Fruit fly (Drosophila melanogaster) whole organism, embryonic: ENCODE results near the gene Syx4.

ENCODE experiments used
- Atf-2 ChIP-seq: fragments of 200-800 bp; sonication (Bioruptor generic); optimal IDR thresholded peaks from 2 replicates; lab custom pipeline; 2016; ENCODE audit warnings: missing biosample characterization, missing genetic modification characterization
- CG1024 ChIP-seq: fragments of 200-800 bp; sonication (Bioruptor generic); IDR thresholded peaks from 2 replicates; pipeline ENCODE4 v1.3.6; 2022; ENCODE audit warnings: missing biosample characterization, missing genetic modification characterization
- CG10321 ChIP-seq: fragments of 200-800 bp; sonication (Bioruptor generic); IDR thresholded peaks from 2 replicates; pipeline ENCODE4 v1.3.6; 2022; ENCODE audit warnings: missing biosample characterization, missing genetic modification characterization
- CG11093 ChIP-seq: fragments of 200-800 bp; sonication (Bioruptor generic); IDR thresholded peaks from 3 replicates; pipeline ENCODE4 v1.3.6; 2022; ENCODE audit warnings: missing biosample characterization, missing genetic modification characterization
- CG11247 ChIP-seq: fragments of 200-800 bp; sonication (Bioruptor generic); IDR thresholded peaks from 2 replicates; pipeline ENCODE4 v1.3.6; 2022; ENCODE audit warnings: missing biosample characterization, missing genetic modification characterization
- CG11696 ChIP-seq: fragments of 200-800 bp; sonication (Bioruptor generic); IDR thresholded peaks from 2 replicates; pipeline ENCODE4 v1.3.6; 2022; ENCODE audit warnings: missing biosample characterization, missing genetic modification characterization
- CG12299 ChIP-seq: fragments of 200-800 bp; sonication (Bioruptor generic); optimal IDR thresholded peaks from 2 replicates; lab custom pipeline; 2018; ENCODE audit warnings: missing biosample characterization, mild to moderate bottlenecking, missing genetic modification characterization
- CG12769 ChIP-seq: fragments of 200-800 bp; sonication (Bioruptor generic); optimal IDR thresholded peaks from 2 replicates; lab custom pipeline; 2019; ENCODE audit warnings: missing biosample characterization, mild to moderate bottlenecking, missing genetic modification characterization, moderate library complexity
- CG16863 ChIP-seq: fragments of 200-800 bp; sonication (Bioruptor generic); optimal IDR thresholded peaks from 3 replicates; lab custom pipeline; 2016; ENCODE audit warnings: missing biosample characterization, missing genetic modification characterization
- CG17802 ChIP-seq: fragments of 200-800 bp; sonication (Bioruptor generic); optimal IDR thresholded peaks from 2 replicates; lab custom pipeline; 2018; ENCODE audit warnings: missing biosample characterization, mild to moderate bottlenecking, missing genetic modification characterization, moderate library complexity
- CG3407 ChIP-seq: fragments of 200-800 bp; sonication (Bioruptor generic); optimal IDR thresholded peaks from 2 replicates; lab custom pipeline; 2018; ENCODE audit warnings: missing biosample characterization, mild to moderate bottlenecking, missing genetic modification characterization
- CG3995 ChIP-seq: fragments of 200-800 bp; sonication (Bioruptor generic); optimal IDR thresholded peaks from 3 replicates; lab custom pipeline; 2016; ENCODE audit warnings: missing biosample characterization, missing genetic modification characterization
- CG4854 ChIP-seq: fragments of 200-800 bp; sonication (Bioruptor generic); optimal IDR thresholded peaks from 2 replicates; lab custom pipeline; 2016; ENCODE audit warnings: missing biosample characterization, missing genetic modification characterization, inconsistent platforms
- CG5180 ChIP-seq: fragments of 200-800 bp; sonication (Bioruptor generic); optimal IDR thresholded peaks from 3 replicates; lab custom pipeline; 2017; ENCODE audit warnings: missing biosample characterization, missing genetic modification characterization, mild to moderate bottlenecking, moderate library complexity, missing genetic modification reagents
- CG6765 ChIP-seq: fragments of 200-800 bp; sonication (Bioruptor generic); optimal IDR thresholded peaks from 3 replicates; lab custom pipeline; 2017; ENCODE audit warnings: missing biosample characterization, mild to moderate bottlenecking, missing genetic modification characterization
- CG8359 ChIP-seq: fragments of 200-800 bp; sonication (Bioruptor generic); optimal IDR thresholded peaks from 2 replicates; lab custom pipeline; 2017; ENCODE audit warnings: missing biosample characterization, mild to moderate bottlenecking, missing genetic modification characterization, borderline replicate concordance
- D19B ChIP-seq: fragments of 200-800 bp; sonication (Bioruptor generic); optimal IDR thresholded peaks from 2 replicates; lab custom pipeline; 2017; ENCODE audit warnings: missing biosample characterization, mild to moderate bottlenecking, missing genetic modification characterization
- Dad ChIP-seq: fragments of 200-800 bp; sonication (Bioruptor generic); optimal IDR thresholded peaks from 3 replicates; lab custom pipeline; 2016; ENCODE audit warnings: missing biosample characterization, missing genetic modification characterization
- Deaf1 ChIP-seq: fragments of 200-800 bp; optimal IDR thresholded peaks from 3 replicates; lab custom pipeline; 2019; ENCODE audit warnings: missing biosample characterization, mild to moderate bottlenecking, missing genetic modification characterization, moderate library complexity
- Dip3 ChIP-seq: fragments of 200-800 bp; sonication (Bioruptor generic); optimal IDR thresholded peaks from 3 replicates; lab custom pipeline; 2016; ENCODE audit warnings: missing biosample characterization, missing genetic modification characterization
- Doc3 ChIP-seq: fragments of 200-800 bp; sonication (Bioruptor generic); IDR thresholded peaks from 3 replicates; pipeline ENCODE4 v1.3.6; 2022; ENCODE audit warnings: missing biosample characterization, missing genetic modification characterization; ENCODE audit not compliant: partially characterized antibody
- E2f1 ChIP-seq: fragments of 200-800 bp; sonication (Bioruptor generic); IDR thresholded peaks from 2 replicates; pipeline ENCODE4 v1.3.6; 2022; ENCODE audit warnings: missing biosample characterization, missing genetic modification characterization
- Eip74EF ChIP-seq, 2 experiments: fragments of 200-800 bp in 1 of 2; fragments of >200 bp in 1 of 2; sonication (Bioruptor generic) in 1 of 2; optimal IDR thresholded peaks; 2 replicates each; lab custom pipeline; 2017 to 2019; ENCODE audit warnings: missing biosample characterization in 2 of 2, missing genetic modification characterization in 2 of 2, mild to moderate bottlenecking in 1 of 2, moderate library complexity in 1 of 2
- Gug ChIP-seq: fragments of 200-800 bp; sonication (Bioruptor generic); IDR thresholded peaks from 4 replicates; pipeline ENCODE4 v1.3.6; 2022; ENCODE audit warnings: missing biosample characterization, missing genetic modification characterization
- HLH3B ChIP-seq: fragments of 200-800 bp; sonication (Bioruptor generic); IDR thresholded peaks from 2 replicates; pipeline ENCODE4 v1.3.6; 2022; ENCODE audit warnings: missing biosample characterization, missing genetic modification characterization
- Hr39 ChIP-seq: fragments of >200 bp; optimal IDR thresholded peaks from 2 replicates; lab custom pipeline; 2017
- MBD-R2 ChIP-seq: fragments of 200-800 bp; sonication (Bioruptor generic); IDR thresholded peaks from 2 replicates; pipeline ENCODE4 v1.3.6; 2022; ENCODE audit warnings: missing biosample characterization, missing genetic modification characterization
- Max ChIP-seq: fragments of 200-800 bp; sonication (Bioruptor generic); optimal IDR thresholded peaks from 2 replicates; lab custom pipeline; 2016; ENCODE audit warnings: missing biosample characterization, mild to moderate bottlenecking, missing genetic modification characterization
- Mrtf ChIP-seq: fragments of 200-800 bp; sonication (Bioruptor generic); IDR thresholded peaks from 3 replicates; pipeline ENCODE4 v1.3.6; 2022; ENCODE audit warnings: missing biosample characterization, missing genetic modification characterization
- Myb ChIP-seq: fragments of 200-800 bp; sonication (Bioruptor generic); optimal IDR thresholded peaks from 2 replicates; lab custom pipeline; 2016; ENCODE audit warnings: missing biosample characterization, missing genetic modification characterization
- NFAT ChIP-seq: fragments of 200-800 bp; sonication (Bioruptor generic); IDR thresholded peaks from 2 replicates; pipeline ENCODE4 v1.3.6; 2022; ENCODE audit warnings: missing biosample characterization, missing genetic modification characterization
- Oaz ChIP-seq: fragments of 200-800 bp; sonication (Bioruptor generic); IDR thresholded peaks from 2 replicates; pipeline ENCODE4 v1.3.6; 2022; ENCODE audit warnings: missing biosample characterization, missing genetic modification characterization
- PHDP ChIP-seq: fragments of 200-800 bp; sonication (Bioruptor generic); optimal IDR thresholded peaks from 3 replicates; lab custom pipeline; 2018; ENCODE audit warnings: missing biosample characterization, mild to moderate bottlenecking, missing genetic modification characterization, moderate library complexity
- Six4 ChIP-seq: fragments of 200-800 bp; sonication (Bioruptor generic); optimal IDR thresholded peaks from 2 replicates; lab custom pipeline; 2016; ENCODE audit warnings: missing biosample characterization, missing genetic modification characterization
- Trl ChIP-seq, 3 experiments: fragments of >200 bp in 2 of 3; fragments of 200-800 bp in 1 of 3; sonication (Bioruptor generic) in 1 of 3; optimal IDR thresholded peaks; 2 replicates in 1 of 3; 3 replicates in 2 of 3; lab custom pipeline; 2016 to 2017; ENCODE audit warnings: missing biosample characterization in 1 of 3, missing genetic modification characterization in 1 of 3
- croc ChIP-seq: fragments of 200-800 bp; sonication (Bioruptor generic); conservative IDR thresholded peaks from 3 replicates; pipeline ENCODE4 v1.3.6; 2022; ENCODE audit warnings: missing biosample characterization, missing genetic modification characterization
- emc ChIP-seq: fragments of 200-800 bp; sonication (Bioruptor generic); optimal IDR thresholded peaks from 2 replicates; lab custom pipeline; 2016; ENCODE audit warnings: missing biosample characterization, missing genetic modification characterization
- en ChIP-seq: fragments of 200-800 bp; sonication (Bioruptor generic); optimal IDR thresholded peaks from 2 replicates; lab custom pipeline; 2016; ENCODE audit warnings: missing biosample characterization, missing genetic modification characterization
- fu2 ChIP-seq: fragments of 200-800 bp; sonication (Bioruptor generic); optimal IDR thresholded peaks from 2 replicates; lab custom pipeline; 2016; ENCODE audit warnings: missing biosample characterization, missing genetic modification characterization
- gfzf ChIP-seq: fragments of 200-800 bp; sonication (Bioruptor generic); optimal IDR thresholded peaks from 2 replicates; lab custom pipeline; 2016; ENCODE audit warnings: missing biosample characterization, mild to moderate bottlenecking, missing genetic modification characterization, moderate library complexity
- ham ChIP-seq: fragments of 200-800 bp; sonication (Bioruptor generic); IDR thresholded peaks from 2 replicates; pipeline ENCODE4 v1.3.6; 2022; ENCODE audit warnings: missing biosample characterization, missing genetic modification characterization
- lbe ChIP-seq: fragments of 200-800 bp; sonication (Bioruptor generic); optimal IDR thresholded peaks from 2 replicates; lab custom pipeline; 2016; ENCODE audit warnings: missing biosample characterization, mild to moderate bottlenecking, missing genetic modification characterization
- nom ChIP-seq: fragments of 200-800 bp; sonication (Bioruptor generic); optimal IDR thresholded peaks from 2 replicates; lab custom pipeline; 2017; ENCODE audit warnings: missing biosample characterization, missing genetic modification characterization, mild to moderate bottlenecking, moderate library complexity, missing genetic modification reagents
- p53 ChIP-seq: fragments of 200-800 bp; sonication (Bioruptor generic); optimal IDR thresholded peaks from 2 replicates; lab custom pipeline; 2016; ENCODE audit warnings: missing biosample characterization, missing genetic modification characterization
- phol ChIP-seq: fragments of 200-800 bp; sonication (Bioruptor generic); optimal IDR thresholded peaks from 3 replicates; lab custom pipeline; 2018; ENCODE audit warnings: missing biosample characterization, mild to moderate bottlenecking, missing genetic modification characterization, moderate library complexity
- row ChIP-seq: fragments of 200-800 bp; sonication (Bioruptor generic); IDR thresholded peaks from 3 replicates; pipeline ENCODE4 v1.3.6; 2022; ENCODE audit warnings: missing biosample characterization, missing genetic modification characterization
- schlank ChIP-seq: fragments of 200-800 bp; sonication (Bioruptor generic); optimal IDR thresholded peaks from 2 replicates; lab custom pipeline; 2018; ENCODE audit warnings: missing biosample characterization, mild to moderate bottlenecking, missing genetic modification characterization
- sd ChIP-seq: fragments of 200-800 bp; sonication (Bioruptor generic); optimal IDR thresholded peaks from 3 replicates; lab custom pipeline; 2018; ENCODE audit warnings: missing biosample characterization, mild to moderate bottlenecking, missing genetic modification characterization, moderate library complexity
- so ChIP-seq: fragments of 200-800 bp; sonication (Bioruptor generic); IDR thresholded peaks from 3 replicates; pipeline ENCODE4 v1.3.6; 2022; ENCODE audit warnings: missing biosample characterization, missing genetic modification characterization
- ttk ChIP-seq: fragments of 200-800 bp; sonication (Bioruptor generic); IDR thresholded peaks from 2 replicates; pipeline ENCODE4 v2.1.2; 2022; ENCODE audit warnings: missing biosample characterization, missing genetic modification characterization
- unc-4 ChIP-seq: fragments of 200-800 bp; sonication (Bioruptor generic); IDR thresholded peaks from 2 replicates; pipeline ENCODE4 v1.3.6; 2022; ENCODE audit warnings: missing biosample characterization, missing genetic modification characterization; ENCODE audit not compliant: partially characterized antibody

Syx4 gene

dm6 chrX:2703693-2704092 lies 40.2 kb downstream of the Syx4 start, which contains the start of gene Ugalt (continued):
- peak; percentile 100 for TF ChIP-seq ttk (GFP tag; lab: Robert Waterston, UW)
- peak; percentile 100 for TF ChIP-seq nom (GFP tag; lab: Kevin White, UChicago)
- peak; percentile 100 for TF ChIP-seq Dip3 (GFP tag; lab: Kevin White, UChicago)
- TF ChIP-seq HLH3B (GFP tag; lab: Robert Waterston, UW) = peak; percentile 100
- TF ChIP-seq E2f1 (GFP tag; lab: Robert Waterston, UW) = peak; percentile 100
- peak; percentile 100 for TF ChIP-seq croc (GFP tag; lab: Robert Waterston, UW)
- TF ChIP-seq fu2 (GFP tag; lab: Kevin White, UChicago) = peak; percentile 100
- TF ChIP-seq CG16863 = peak; percentile 100
- peak; percentile 100 for TF ChIP-seq phol (tag; lab: Kevin White, UChicago)
- TF ChIP-seq CG4854 (GFP tag; lab: Kevin White, UChicago) = peak; percentile 100
- peak; percentile 99 for TF ChIP-seq CG3407 (GFP tag; lab: Kevin White, UChicago)
- peak; percentile 100 for TF ChIP-seq CG12769
- peak; percentile 100 for TF ChIP-seq CG6765
- TF ChIP-seq row (GFP tag; lab: Robert Waterston, UW) = peak; percentile 100
- peak; percentile 100 for TF ChIP-seq Max (GFP tag; lab: Kevin White, UChicago)
- TF ChIP-seq CG12299 (tag; lab: Kevin White, UChicago) = peak; percentile 100
- no peak for TF ChIP-seq Doc3 (GFP tag; lab: Robert Waterston, UW)
- TF ChIP-seq MBD-R2 = peak; percentile 100
- TF ChIP-seq Dad = peak; percentile 100
- TF ChIP-seq CG11093 (GFP tag; lab: Robert Waterston, UW) = peak; percentile 100
- peak; percentile 100 for TF ChIP-seq ham (GFP tag; lab: Robert Waterston, UW)
- peak; percentile 99 for TF ChIP-seq sd (tag; lab: Kevin White, UChicago)
- TF ChIP-seq lbe (GFP tag; lab: Kevin White, UChicago) = peak; percentile 99
- TF ChIP-seq emc = peak; percentile 100
- TF ChIP-seq Oaz (GFP tag; lab: Robert Waterston, UW) = peak; percentile 100
- no peak for TF ChIP-seq Trl (optimal IDR thresholded peaks at IDR 0.05; lab: Kevin White, UChicago)
- TF ChIP-seq Trl (GFP tag; optimal IDR thresholded peaks at IDR 0.05; lab: Kevin White, UChicago) = peak; percentile 100
- peak; percentile 94 for TF ChIP-seq CG10321 (GFP tag; lab: Robert Waterston, UW)
- peak; percentile 100 for TF ChIP-seq schlank (tag; lab: Kevin White, UChicago)
- peak; percentile 100 for TF ChIP-seq en
- TF ChIP-seq so (GFP tag; lab: Robert Waterston, UW) = peak; percentile 100
- peak; percentile 100 for TF ChIP-seq Atf-2 (GFP tag; lab: Kevin White, UChicago)
- peak; percentile 99 for TF ChIP-seq Myb (GFP tag; lab: Kevin White, UChicago)
- TF ChIP-seq unc-4 (GFP tag; lab: Robert Waterston, UW) = peak; percentile 54; the same call in 1 of the 2 replicates
- peak; percentile 100 for TF ChIP-seq p53 (GFP tag; lab: Kevin White, UChicago)
- peak; percentile 100 for TF ChIP-seq Gug
- peak; percentile 96 for TF ChIP-seq CG5180 (GFP tag; lab: Kevin White, UChicago)
- TF ChIP-seq CG17802 (tag; lab: Kevin White, UChicago) = peak; percentile 97
- TF ChIP-seq gfzf = peak; percentile 55
- peak; percentile 100 for TF ChIP-seq CG11696
- TF ChIP-seq Mrtf (GFP tag; lab: Robert Waterston, UW) = peak; percentile 100
- TF ChIP-seq Deaf1 (tag; lab: Kevin White, UChicago) = peak; percentile 95
- TF ChIP-seq NFAT (GFP tag; lab: Robert Waterston, UW) = peak; percentile 100
- peak; percentile 100 for TF ChIP-seq Six4 (GFP tag; lab: Kevin White, UChicago)
- TF ChIP-seq D19B = peak; percentile 99
- TF ChIP-seq CG8359 (GFP tag; lab: Kevin White, UChicago) = peak; percentile 98
- peak; percentile 100 for TF ChIP-seq CG11247 (GFP tag; lab: Robert Waterston, UW)
- TF ChIP-seq PHDP (tag; lab: Kevin White, UChicago) = peak; percentile 100
- TF ChIP-seq Hr39 (lab: Kevin White, UChicago) = no peak
- TF ChIP-seq CG3995 = peak; percentile 94
- peak; percentile 100 for TF ChIP-seq CG1024 (GFP tag; lab: Robert Waterston, UW)
- TF ChIP-seq Eip74EF (GFP tag; optimal IDR thresholded peaks at IDR 0.05; lab: Kevin White, UChicago) = peak in 1 of 2 experiments; percentile 100
